Fruit fly (Drosophila melanogaster) whole organism, pupa: ENCODE data around the gene BG642167.

Source experiments
- CG13204 ChIP-seq: fragments of 200-800 bp; sonication (Bioruptor generic); optimal IDR thresholded peaks from 2 replicates; lab custom pipeline; 2018; ENCODE audit warnings: missing biosample characterization, mild to moderate bottlenecking, missing genetic modification characterization, moderate library complexity
- CG14655 ChIP-seq: fragments of 200-800 bp; sonication (Bioruptor generic); optimal IDR thresholded peaks from 3 replicates; lab custom pipeline; 2017; ENCODE audit warnings: mild to moderate bottlenecking, missing biosample characterization, missing genetic modification reagents, missing genetic modification characterization
- CG15710 ChIP-seq: fragments of 200-800 bp; sonication (Bioruptor generic); optimal IDR thresholded peaks from 2 replicates; lab custom pipeline; 2018; ENCODE audit warnings: missing biosample characterization, mild to moderate bottlenecking, missing genetic modification characterization, moderate library complexity
- CG4496 ChIP-seq: fragments of 200-800 bp; sonication (Bioruptor generic); IDR thresholded peaks from 3 replicates; pipeline ENCODE4 v1.3.6; 2022; ENCODE audit warnings: missing biosample characterization, missing genetic modification characterization
- Pif1B ChIP-seq: fragments of 200-800 bp; sonication (Bioruptor generic); optimal IDR thresholded peaks from 3 replicates; lab custom pipeline; 2016; ENCODE audit warnings: missing biosample characterization, missing genetic modification characterization
- fd96Ca ChIP-seq: fragments of 200-800 bp; sonication (Bioruptor generic); IDR thresholded peaks from 3 replicates; pipeline ENCODE4 v1.3.6; 2022; ENCODE audit warnings: missing biosample characterization, missing genetic modification characterization
- gl ChIP-seq: fragments of 200-800 bp; sonication (Bioruptor generic); optimal IDR thresholded peaks from 2 replicates; lab custom pipeline; 2018; ENCODE audit warnings: missing biosample characterization, mild to moderate bottlenecking, missing genetic modification characterization

dm6 chr3R:25762005-25762764, 44.1 kb upstream of the BG642167 start:
- TF ChIP-seq Pif1B (GFP tag; lab: Kevin White, UChicago), result no peak
- no peak for TF ChIP-seq gl (tag; lab: Kevin White, UChicago)
- no peak for TF ChIP-seq CG14655 (GFP tag; lab: Kevin White, UChicago)
- TF ChIP-seq CG15710 (tag; lab: Kevin White, UChicago), result no peak
- no peak for TF ChIP-seq CG4496 (GFP tag; lab: Robert Waterston, UW)
- TF ChIP-seq fd96Ca (GFP tag; lab: Robert Waterston, UW), result no peak
- no peak for TF ChIP-seq CG13204 (GFP tag; lab: Kevin White, UChicago)
